Fruit fly (Drosophila melanogaster): ENCODE data around the gene BigH1.
A peak's percentile ranks its signal among the peaks of the same experiment; 100 is the strongest.

Gene BigH1

DNA sequence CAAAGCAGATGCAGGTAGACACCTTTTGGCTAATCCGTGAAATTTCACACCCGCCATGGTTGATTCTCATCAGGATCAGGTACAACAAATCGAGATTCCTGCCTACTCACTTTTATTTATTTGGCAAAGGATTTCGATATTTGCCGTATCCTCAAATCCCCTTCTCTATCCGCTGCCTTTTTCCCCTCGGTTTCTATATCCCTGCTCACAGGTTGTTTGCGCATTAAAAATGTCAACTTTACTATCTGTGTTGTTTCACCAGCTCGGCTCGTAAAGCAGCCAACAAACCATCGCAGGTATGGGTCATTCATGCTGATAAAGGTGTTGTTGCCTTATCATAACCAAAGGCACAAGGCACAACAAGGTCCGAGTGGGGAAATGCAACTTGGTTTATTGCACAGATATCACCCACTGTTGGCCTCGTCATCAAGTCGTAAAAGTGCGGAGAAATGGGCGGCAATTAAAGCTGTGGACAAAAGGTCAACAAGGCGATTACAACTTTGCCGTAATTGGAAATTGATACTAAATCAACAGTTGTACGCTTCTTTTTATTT lies 16.9 kb downstream of the BigH1 start:
- no peak; the same call in 2 of the 3 replicates for TF ChIP-seq CG6163 (GFP tag; IDR thresholded peaks at IDR 0.05)
- no peak for TF ChIP-seq CG8119 (GFP tag; IDR thresholded peaks at IDR 0.05)
- peak; percentile 25 for TF ChIP-seq Smox (GFP tag; optimal IDR thresholded peaks at IDR 0.05)
- TF ChIP-seq acj6 (GFP tag; optimal IDR thresholded peaks at IDR 0.05), result no peak
- no peak for TF ChIP-seq CG11902 (GFP tag; optimal IDR thresholded peaks at IDR 0.05)
- TF ChIP-seq fd59A (GFP tag; optimal IDR thresholded peaks at IDR 0.05), result no peak
- TF ChIP-seq salr (GFP tag; optimal IDR thresholded peaks at IDR 0.05), result peak in 1 of 2 experiments; percentile 15
- 0 out of 3 replicates have a peak, but pooled peaks have one; percentile 39 for TF ChIP-seq eg (GFP tag; IDR thresholded peaks at IDR 0.05)
- no peak for TF ChIP-seq CG1621 (tag; optimal IDR thresholded peaks at IDR 0.05)
- TF ChIP-seq vri (GFP tag; optimal IDR thresholded peaks at IDR 0.05), result peak; percentile 63
- TF ChIP-seq dac (GFP tag; optimal IDR thresholded peaks at IDR 0.05), result no peak
- peak; percentile 12 for TF ChIP-seq esn (GFP tag; optimal IDR thresholded peaks at IDR 0.05)
- TF ChIP-seq Eip93F (GFP tag; optimal IDR thresholded peaks at IDR 0.05), result peak; percentile 10
- peak; percentile 5 for TF ChIP-seq CG32006 (GFP tag; optimal IDR thresholded peaks at IDR 0.05)
- TF ChIP-seq CG11762 (GFP tag; optimal IDR thresholded peaks at IDR 0.05; ENCODE audit: insufficient read depth), result no peak
- no peak for TF ChIP-seq CG6276 (GFP tag; optimal IDR thresholded peaks at IDR 0.05)
- peak; percentile 18 for TF ChIP-seq Met (GFP tag; optimal IDR thresholded peaks at IDR 0.05)
- TF ChIP-seq CG6792 (GFP tag; optimal IDR thresholded peaks at IDR 0.05), result peak; percentile 39
- peak; percentile 94 for TF ChIP-seq svp (GFP tag)
- TF ChIP-seq Blimp-1 (GFP tag; optimal IDR thresholded peaks at IDR 0.05), result peak; percentile 32
- TF ChIP-seq CG7368 (GFP tag; optimal IDR thresholded peaks at IDR 0.05), result no peak
- no peak for TF ChIP-seq CG15336 (GFP tag; IDR thresholded peaks at IDR 0.05)
- TF ChIP-seq OdsH (GFP tag; optimal IDR thresholded peaks at IDR 0.05), result no peak
- TF ChIP-seq lz (GFP tag; optimal IDR thresholded peaks at IDR 0.05), result no peak
- TF ChIP-seq CG6854 (GFP tag; optimal IDR thresholded peaks at IDR 0.05), result no peak
- TF ChIP-seq Gug (GFP tag; IDR thresholded peaks at IDR 0.05), result no peak
- no peak for TF ChIP-seq cyc (GFP tag; optimal IDR thresholded peaks at IDR 0.05)
- TF ChIP-seq spab (GFP tag; optimal IDR thresholded peaks at IDR 0.05), result peak; percentile 26
- TF ChIP-seq topi (GFP tag; optimal IDR thresholded peaks at IDR 0.05), result peak; percentile 30
- peak; percentile 28 for TF ChIP-seq CG10669 (GFP tag; optimal IDR thresholded peaks at IDR 0.05)
- peak; percentile 53 for TF ChIP-seq Sox102F (GFP tag; optimal IDR thresholded peaks at IDR 0.05)
- TF ChIP-seq Hr38 (GFP tag; optimal IDR thresholded peaks at IDR 0.05), result no peak
- no peak for TF ChIP-seq CG9139 (GFP tag; optimal IDR thresholded peaks at IDR 0.05)
- peak; percentile 41 for TF ChIP-seq CG16779 (tag; optimal IDR thresholded peaks at IDR 0.05)
- no peak for TF ChIP-seq CG4318 (GFP tag; optimal IDR thresholded peaks at IDR 0.05)
- TF ChIP-seq Hr39 (GFP tag; optimal IDR thresholded peaks at IDR 0.05), result no peak
- no peak for TF ChIP-seq Lpt (GFP tag; optimal IDR thresholded peaks at IDR 0.05)
- no peak for TF ChIP-seq dsx (GFP tag; optimal IDR thresholded peaks at IDR 0.05; ENCODE audit: poor library complexity, severe bottlenecking)
- peak; percentile 31 for TF ChIP-seq Sox14 (GFP tag; optimal IDR thresholded peaks at IDR 0.05)
- no peak for TF ChIP-seq net (GFP tag; optimal IDR thresholded peaks at IDR 0.05)
- peak; percentile 30 for TF ChIP-seq Eip75B (GFP tag; optimal IDR thresholded peaks at IDR 0.05)
- TF ChIP-seq CG11294 (GFP tag; IDR thresholded peaks at IDR 0.05), result no peak
- TF ChIP-seq achi (GFP tag; optimal IDR thresholded peaks at IDR 0.05), result peak; percentile 38
- peak in 1 of 2 experiments; percentile 54 for TF ChIP-seq ss (GFP tag; optimal IDR thresholded peaks at IDR 0.05)
- TF ChIP-seq pdm3 (GFP tag; optimal IDR thresholded peaks at IDR 0.05), result peak; percentile 33
- no peak for TF ChIP-seq CG6808 (GFP tag; optimal IDR thresholded peaks at IDR 0.05)
- TF ChIP-seq Ets21C (GFP tag; optimal IDR thresholded peaks at IDR 0.05), result no peak
- peak; percentile 67 for TF ChIP-seq Eip78C (GFP tag)
- TF ChIP-seq CG10631 (GFP tag; optimal IDR thresholded peaks at IDR 0.05), result peak; percentile 42
- TF ChIP-seq Ets96B (tag; optimal IDR thresholded peaks at IDR 0.05), result no peak
- TF ChIP-seq CG34406 (GFP tag; optimal IDR thresholded peaks at IDR 0.05), result peak; percentile 7
- TF ChIP-seq CG3919 (GFP tag; optimal IDR thresholded peaks at IDR 0.05), result peak; percentile 46

All from whole organism, prepupa.